Fruit fly (Drosophila melanogaster) whole organism, pupa: ENCODE results near the gene CG34253.

Source experiments
- CG10348 ChIP-seq: fragments of 200-800 bp; sonication (Bioruptor generic); IDR thresholded peaks from 2 replicates; pipeline ENCODE4 v1.3.6; 2022; ENCODE audit warnings: missing biosample characterization, missing genetic modification characterization
- CG13204 ChIP-seq: fragments of 200-800 bp; sonication (Bioruptor generic); optimal IDR thresholded peaks from 2 replicates; lab custom pipeline; 2018; ENCODE audit warnings: missing biosample characterization, mild to moderate bottlenecking, missing genetic modification characterization, moderate library complexity
- CG17806 ChIP-seq: fragments of 200-800 bp; sonication (Bioruptor generic); optimal IDR thresholded peaks from 2 replicates; lab custom pipeline; 2018; ENCODE audit warnings: missing biosample characterization, mild to moderate bottlenecking, missing genetic modification characterization, moderate library complexity
- CG4496 ChIP-seq: fragments of 200-800 bp; sonication (Bioruptor generic); IDR thresholded peaks from 3 replicates; pipeline ENCODE4 v1.3.6; 2022; ENCODE audit warnings: missing biosample characterization, missing genetic modification characterization
- CG8159 ChIP-seq: fragments of 200-800 bp; sonication (Bioruptor generic); optimal IDR thresholded peaks from 3 replicates; lab custom pipeline; 2018; ENCODE audit warnings: missing biosample characterization, mild to moderate bottlenecking, missing genetic modification characterization, moderate library complexity
- CG8301 ChIP-seq: fragments of 200-800 bp; sonication (Bioruptor generic); optimal IDR thresholded peaks from 2 replicates; lab custom pipeline; 2018; ENCODE audit warnings: missing biosample characterization, mild to moderate bottlenecking, missing genetic modification characterization
- D1 ChIP-seq: fragments of 200-800 bp; sonication (Bioruptor generic); optimal IDR thresholded peaks from 2 replicates; lab custom pipeline; 2018; ENCODE audit warnings: missing biosample characterization, mild to moderate bottlenecking, missing genetic modification characterization, moderate library complexity
- EcR ChIP-seq: fragments of 200-800 bp; sonication (Bioruptor generic); optimal IDR thresholded peaks from 3 replicates; lab custom pipeline; 2019; ENCODE audit warnings: missing biosample characterization, missing genetic modification characterization, mild to moderate bottlenecking, moderate library complexity, missing genetic modification reagents
- Ets98B ChIP-seq: fragments of 200-800 bp; sonication (Bioruptor generic); IDR thresholded peaks from 2 replicates; pipeline ENCODE4 v1.3.6; 2022; ENCODE audit warnings: missing biosample characterization, missing genetic modification characterization
- Pif1B ChIP-seq: fragments of 200-800 bp; sonication (Bioruptor generic); optimal IDR thresholded peaks from 3 replicates; lab custom pipeline; 2016; ENCODE audit warnings: missing biosample characterization, missing genetic modification characterization
- Snoo ChIP-seq: fragments of 200-800 bp; sonication (Bioruptor generic); optimal IDR thresholded peaks from 3 replicates; lab custom pipeline; 2017; ENCODE audit warnings: missing biosample characterization, mild to moderate bottlenecking, missing genetic modification characterization, inconsistent platforms
- fd96Ca ChIP-seq: fragments of 200-800 bp; sonication (Bioruptor generic); IDR thresholded peaks from 3 replicates; pipeline ENCODE4 v1.3.6; 2022; ENCODE audit warnings: missing biosample characterization, missing genetic modification characterization
- rn ChIP-seq: fragments of 200-800 bp; sonication (Bioruptor generic); IDR thresholded peaks from 2 replicates; pipeline ENCODE4 v1.3.6; 2022; ENCODE audit warnings: missing biosample characterization, missing genetic modification characterization

dm6 chr3L:18101421-18101996, 14.4 kb upstream of the CG34253 start:
- TF ChIP-seq rn (GFP tag; lab: Robert Waterston, UW) = no peak
- no peak for TF ChIP-seq CG4496 (GFP tag; lab: Robert Waterston, UW)
- TF ChIP-seq CG13204 = no peak
- no peak for TF ChIP-seq Ets98B (GFP tag; lab: Robert Waterston, UW)
- no peak for TF ChIP-seq Snoo
- TF ChIP-seq D1 (tag; lab: Kevin White, UChicago) = no peak
- TF ChIP-seq fd96Ca (GFP tag; lab: Robert Waterston, UW) = no peak
- TF ChIP-seq CG8159 (tag; lab: Kevin White, UChicago) = peak; percentile 14
- TF ChIP-seq CG10348 = no peak
- TF ChIP-seq EcR (GFP tag; lab: Kevin White, UChicago) = no peak
- TF ChIP-seq CG8301 (tag; lab: Kevin White, UChicago) = no peak
- peak; percentile 16 for TF ChIP-seq Pif1B (GFP tag; lab: Kevin White, UChicago)
- no peak for TF ChIP-seq CG17806 (tag; lab: Kevin White, UChicago)
